Fruit fly (Drosophila melanogaster) whole organism, embryonic: ENCODE data around the gene CG3408.
A peak's percentile ranks its signal among the peaks of the same experiment; 100 is the strongest.

ENCODE experiments used
- C15 ChIP-seq: fragments of 200-800 bp; sonication (Bioruptor generic); IDR thresholded peaks from 3 replicates; pipeline ENCODE4 v1.3.6; 2022; ENCODE audit warnings: missing biosample characterization, missing genetic modification characterization
- CG10267 ChIP-seq: fragments of 200-800 bp; sonication (Bioruptor generic); optimal IDR thresholded peaks from 2 replicates; lab custom pipeline; 2018; ENCODE audit warnings: missing biosample characterization, mild to moderate bottlenecking, missing genetic modification characterization, moderate library complexity
- CG10274 ChIP-seq: fragments of 200-800 bp; sonication (Bioruptor generic); optimal IDR thresholded peaks from 3 replicates; lab custom pipeline; 2017; ENCODE audit warnings: missing biosample characterization, mild to moderate bottlenecking, missing genetic modification characterization
- CG10431 ChIP-seq: fragments of 200-800 bp; sonication (Bioruptor generic); optimal IDR thresholded peaks from 3 replicates; lab custom pipeline; 2018; ENCODE audit warnings: missing biosample characterization, mild to moderate bottlenecking, missing genetic modification characterization
- CG10654 ChIP-seq: fragments of 200-800 bp; sonication (Bioruptor generic); optimal IDR thresholded peaks from 2 replicates; lab custom pipeline; 2016; ENCODE audit warnings: missing biosample characterization, missing genetic modification characterization
- CG11456 ChIP-seq: fragments of 200-800 bp; sonication (Bioruptor generic); IDR thresholded peaks from 3 replicates; pipeline ENCODE4 v1.3.6; 2022; ENCODE audit warnings: missing biosample characterization, missing genetic modification characterization
- CG11695 ChIP-seq: fragments of 200-800 bp; sonication (Bioruptor generic); IDR thresholded peaks from 3 replicates; pipeline ENCODE4 v1.3.6; 2022; ENCODE audit warnings: missing biosample characterization, missing genetic modification characterization
- CG12071 ChIP-seq: fragments of 200-800 bp; sonication (Bioruptor generic); optimal IDR thresholded peaks from 3 replicates; lab custom pipeline; 2018; ENCODE audit warnings: missing biosample characterization, mild to moderate bottlenecking, missing genetic modification characterization
- CG12155 ChIP-seq: fragments of 200-800 bp; sonication (Bioruptor generic); optimal IDR thresholded peaks from 3 replicates; lab custom pipeline; 2016; ENCODE audit warnings: missing biosample characterization, missing genetic modification characterization
- CG12769 ChIP-seq: fragments of 200-800 bp; sonication (Bioruptor generic); optimal IDR thresholded peaks from 2 replicates; lab custom pipeline; 2019; ENCODE audit warnings: missing biosample characterization, mild to moderate bottlenecking, missing genetic modification characterization, moderate library complexity
- CG13424 ChIP-seq: fragments of 200-800 bp; sonication (Bioruptor generic); optimal IDR thresholded peaks from 2 replicates; lab custom pipeline; 2019; ENCODE audit warnings: missing biosample characterization, mild to moderate bottlenecking, missing genetic modification characterization, moderate library complexity
- CG15011 ChIP-seq: fragments of 200-800 bp; sonication (Bioruptor generic); optimal IDR thresholded peaks from 3 replicates; lab custom pipeline; 2018; ENCODE audit warnings: missing biosample characterization, mild to moderate bottlenecking, missing genetic modification characterization
- CG1529 ChIP-seq: fragments of 200-800 bp; sonication (Bioruptor generic); optimal IDR thresholded peaks from 3 replicates; lab custom pipeline; 2018; ENCODE audit warnings: missing biosample characterization, missing genetic modification characterization
- CG1603 ChIP-seq: fragments of 200-800 bp; sonication (Bioruptor generic); optimal IDR thresholded peaks from 2 replicates; lab custom pipeline; 2019; ENCODE audit warnings: missing biosample characterization, mild to moderate bottlenecking, missing genetic modification characterization, moderate library complexity
- CG16779 ChIP-seq: fragments of 200-800 bp; sonication (Bioruptor generic); IDR thresholded peaks from 2 replicates; pipeline ENCODE4 v1.3.6; 2022; ENCODE audit warnings: missing biosample characterization, missing genetic modification characterization
- CG17385 ChIP-seq: fragments of 200-800 bp; sonication (Bioruptor generic); optimal IDR thresholded peaks from 3 replicates; lab custom pipeline; 2018; ENCODE audit warnings: missing biosample characterization, mild to moderate bottlenecking, missing genetic modification characterization
- CG17912 ChIP-seq: fragments of 200-800 bp; sonication (Bioruptor generic); optimal IDR thresholded peaks from 2 replicates; lab custom pipeline; 2018; ENCODE audit warnings: missing biosample characterization, mild to moderate bottlenecking, missing genetic modification characterization
- CG1792 ChIP-seq: fragments of 200-800 bp; sonication (Bioruptor generic); optimal IDR thresholded peaks from 2 replicates; lab custom pipeline; 2016; ENCODE audit warnings: missing biosample characterization, missing genetic modification characterization
- CG2116 ChIP-seq: fragments of 200-800 bp; sonication (Bioruptor generic); optimal IDR thresholded peaks from 3 replicates; lab custom pipeline; 2018; ENCODE audit warnings: missing biosample characterization, mild to moderate bottlenecking, missing genetic modification characterization
- CG2712 ChIP-seq: fragments of 200-800 bp; optimal IDR thresholded peaks from 3 replicates; lab custom pipeline; 2019; ENCODE audit warnings: missing biosample characterization, mild to moderate bottlenecking, missing genetic modification characterization, moderate library complexity
- CG30020 ChIP-seq: fragments of 200-800 bp; optimal IDR thresholded peaks from 2 replicates; lab custom pipeline; 2019; ENCODE audit warnings: missing biosample characterization, mild to moderate bottlenecking, missing genetic modification characterization, moderate library complexity
- CG3065 ChIP-seq: fragments of 200-800 bp; sonication (Bioruptor generic); optimal IDR thresholded peaks from 2 replicates; lab custom pipeline; 2016; ENCODE audit warnings: missing biosample characterization, missing genetic modification characterization
- CG31441 ChIP-seq: fragments of 200-800 bp; sonication (Bioruptor generic); IDR thresholded peaks from 2 replicates; pipeline ENCODE4 v1.3.6; 2022; ENCODE audit warnings: missing biosample characterization, missing genetic modification characterization
- CG4617 ChIP-seq: fragments of 200-800 bp; sonication (Bioruptor generic); optimal IDR thresholded peaks from 3 replicates; lab custom pipeline; 2016; ENCODE audit warnings: missing biosample characterization, missing genetic modification characterization, borderline replicate concordance
- CG5953 ChIP-seq: fragments of 200-800 bp; sonication (Bioruptor generic); IDR thresholded peaks from 2 replicates; pipeline ENCODE4 v1.3.6; 2022; ENCODE audit warnings: missing biosample characterization, missing genetic modification characterization
- CG6254 ChIP-seq: fragments of 200-800 bp; sonication (Bioruptor generic); optimal IDR thresholded peaks from 3 replicates; lab custom pipeline; 2017; ENCODE audit warnings: mild to moderate bottlenecking, missing biosample characterization, missing genetic modification reagents, missing genetic modification characterization
- CG8388 ChIP-seq: fragments of 200-800 bp; sonication (Bioruptor generic); optimal IDR thresholded peaks from 2 replicates; lab custom pipeline; 2019; ENCODE audit warnings: missing biosample characterization, mild to moderate bottlenecking, missing genetic modification characterization, moderate library complexity
- Fer1 ChIP-seq: fragments of 200-800 bp; sonication (Bioruptor generic); optimal IDR thresholded peaks from 2 replicates; lab custom pipeline; 2017; ENCODE audit warnings: missing biosample characterization, mild to moderate bottlenecking, missing genetic modification characterization
- Hmr ChIP-seq: fragments of 200-800 bp; sonication (Bioruptor generic); optimal IDR thresholded peaks from 3 replicates; lab custom pipeline; 2017; ENCODE audit warnings: mild to moderate bottlenecking, missing biosample characterization, missing genetic modification reagents, missing genetic modification characterization
- Hr78 ChIP-seq, 2 experiments: fragments of 200-800 bp in 1 of 2; fragments of >200 bp in 1 of 2; sonication (Bioruptor generic) in 1 of 2; optimal IDR thresholded peaks; 2 replicates each; lab custom pipeline; 2017 to 2019; ENCODE audit warnings: missing biosample characterization in 2 of 2, missing genetic modification characterization in 2 of 2, mild to moderate bottlenecking in 1 of 2, moderate library complexity in 1 of 2
- Neu2 ChIP-seq: fragments of 200-800 bp; sonication (Bioruptor generic); optimal IDR thresholded peaks from 3 replicates; lab custom pipeline; 2016; ENCODE audit warnings: missing biosample characterization, missing genetic modification characterization, borderline replicate concordance
- Six4 ChIP-seq: fragments of 200-800 bp; sonication (Bioruptor generic); optimal IDR thresholded peaks from 2 replicates; lab custom pipeline; 2016; ENCODE audit warnings: missing biosample characterization, missing genetic modification characterization
- Sox100B ChIP-seq: fragments of 200-800 bp; sonication (Bioruptor generic); optimal IDR thresholded peaks from 3 replicates; lab custom pipeline; 2018; ENCODE audit warnings: missing biosample characterization, mild to moderate bottlenecking, missing genetic modification characterization
- ash1 ChIP-seq: fragments of 200-800 bp; sonication (Bioruptor generic); optimal IDR thresholded peaks from 2 replicates; lab custom pipeline; 2018; ENCODE audit warnings: missing biosample characterization, mild to moderate bottlenecking, missing genetic modification characterization
- bab2 ChIP-seq: fragments of 200-800 bp; sonication (Bioruptor generic); optimal IDR thresholded peaks from 2 replicates; lab custom pipeline; 2016; ENCODE audit warnings: missing biosample characterization, missing genetic modification characterization
- br ChIP-seq: fragments of >200 bp; optimal IDR thresholded peaks from 2 replicates; lab custom pipeline; 2017
- hkb ChIP-seq, 2 experiments: fragments of 200-800 bp in 1 of 2; fragments of >200 bp in 1 of 2; sonication (Bioruptor generic) in 1 of 2; IDR thresholded peaks in 1 of 2; optimal IDR thresholded peaks in 1 of 2; 2 replicates each; pipeline versions ENCODE4 v1.3.6 to Lab custom; 2017 to 2022; ENCODE audit warnings: missing biosample characterization in 1 of 2, missing genetic modification characterization in 1 of 2
- knrl ChIP-seq: fragments of 200-800 bp; sonication (Bioruptor generic); IDR thresholded peaks from 3 replicates; pipeline ENCODE4 v1.3.6; 2022; ENCODE audit warnings: missing biosample characterization, missing genetic modification characterization; ENCODE audit not compliant: partially characterized antibody
- lab ChIP-seq: fragments of 200-800 bp; sonication (Bioruptor generic); optimal IDR thresholded peaks from 3 replicates; lab custom pipeline; 2017; ENCODE audit warnings: missing biosample characterization, missing genetic modification characterization, mild to moderate bottlenecking, moderate library complexity, missing genetic modification reagents
- lola ChIP-seq, 3 experiments: fragments of >200 bp in 2 of 3; fragments of 200-800 bp in 1 of 3; sonication (Bioruptor generic) in 1 of 3; optimal IDR thresholded peaks; 2 replicates each; lab custom pipeline; 2017 to 2019; ENCODE audit warnings: missing biosample characterization in 3 of 3, missing genetic modification characterization in 3 of 3, mild to moderate bottlenecking in 1 of 3, moderate library complexity in 1 of 3
- otp ChIP-seq: fragments of 200-800 bp; sonication (Bioruptor generic); IDR thresholded peaks from 3 replicates; pipeline ENCODE4, ENCODE4 v1.3.6; 2022; ENCODE audit warnings: missing biosample characterization, missing genetic modification characterization
- p53 ChIP-seq: fragments of 200-800 bp; sonication (Bioruptor generic); optimal IDR thresholded peaks from 2 replicates; lab custom pipeline; 2016; ENCODE audit warnings: missing biosample characterization, missing genetic modification characterization
- pita ChIP-seq: fragments of 200-800 bp; sonication (Bioruptor generic); optimal IDR thresholded peaks from 2 replicates; lab custom pipeline; 2017; ENCODE audit warnings: missing biosample characterization, mild to moderate bottlenecking, missing genetic modification characterization
- ranshi ChIP-seq: fragments of 200-800 bp; sonication (Bioruptor generic); IDR thresholded peaks from 2 replicates; pipeline ENCODE4 v1.3.6; 2022; ENCODE audit warnings: missing biosample characterization, missing genetic modification characterization
- rib ChIP-seq: fragments of 200-800 bp; sonication (Bioruptor generic); IDR thresholded peaks from 2 replicates; pipeline ENCODE4 v1.3.6; 2022; ENCODE audit warnings: missing biosample characterization, missing genetic modification characterization
- sob ChIP-seq: fragments of 200-800 bp; sonication (Bioruptor generic); IDR thresholded peaks from 2 replicates; pipeline ENCODE4 v1.3.6; 2022; ENCODE audit warnings: missing biosample characterization, missing genetic modification characterization
- twi ChIP-seq: fragments of 200-800 bp; optimal IDR thresholded peaks from 2 replicates; lab custom pipeline; 2019; ENCODE audit warnings: missing biosample characterization, mild to moderate bottlenecking, missing genetic modification characterization, moderate library complexity
- z ChIP-seq: fragments of 200-800 bp; sonication (Bioruptor generic); IDR thresholded peaks from 3 replicates; pipeline ENCODE4 v1.3.6; 2022; ENCODE audit warnings: missing biosample characterization, missing genetic modification characterization

The CG3408 gene

dm6 chr3L:9505007-9505712 is 4.2 kb downstream of the CG3408 start, which contains the start of gene path (continued):
- TF ChIP-seq Sox100B (GFP tag; lab: Kevin White, UChicago), result peak; percentile 82
- TF ChIP-seq Fer1 (GFP tag; lab: Kevin White, UChicago), result peak; percentile 57
- peak; percentile 11 for TF ChIP-seq CG17385 (GFP tag; lab: Kevin White, UChicago)
- peak; percentile 14 for TF ChIP-seq CG30020 (tag; lab: Kevin White, UChicago)
- no peak for TF ChIP-seq Hr78 (GFP tag; optimal IDR thresholded peaks at IDR 0.05; lab: Kevin White, UChicago)
- TF ChIP-seq CG1603 (tag; lab: Kevin White, UChicago), result peak; percentile 20
- no peak for TF ChIP-seq CG5953
- peak; percentile 29 for TF ChIP-seq CG10654 (GFP tag; lab: Kevin White, UChicago)
- TF ChIP-seq twi (tag; lab: Kevin White, UChicago), result peak; percentile 49
- TF ChIP-seq Neu2, result no peak
- TF ChIP-seq CG13424 (tag; lab: Kevin White, UChicago), result peak; percentile 57
- no peak for TF ChIP-seq C15 (GFP tag; lab: Robert Waterston, UW)
- TF ChIP-seq CG8388 (GFP tag; lab: Kevin White, UChicago), result peak; percentile 58
- no peak for TF ChIP-seq hkb (optimal IDR thresholded peaks at IDR 0.05; lab: Kevin White, UChicago)
- no peak for TF ChIP-seq hkb (GFP tag; IDR thresholded peaks at IDR 0.05; lab: Robert Waterston, UW)
- no peak for TF ChIP-seq CG4617 (GFP tag; lab: Kevin White, UChicago)
- no peak; the same call in 2 of the 3 replicates for TF ChIP-seq z (GFP tag; lab: Robert Waterston, UW)
- TF ChIP-seq CG2712 (tag; lab: Kevin White, UChicago), result peak; percentile 79
- peak; percentile 53 for TF ChIP-seq CG12769 (tag; lab: Kevin White, UChicago)
- peak; percentile 66 for TF ChIP-seq CG10267 (tag; lab: Kevin White, UChicago)
- no peak for TF ChIP-seq pita (GFP tag; lab: Kevin White, UChicago)
- TF ChIP-seq CG12071 (GFP tag; lab: Kevin White, UChicago), result peak; percentile 19
- no peak for TF ChIP-seq p53 (GFP tag; lab: Kevin White, UChicago)
- no peak for TF ChIP-seq CG15011 (GFP tag; lab: Kevin White, UChicago)
- TF ChIP-seq otp (GFP tag; lab: Robert Waterston, UW), result peak; percentile 50; the same call in 1 of the 3 replicates
- no peak for TF ChIP-seq CG3065
- TF ChIP-seq CG11695 (GFP tag; lab: Robert Waterston, UW), result peak; percentile 42; the same call in 1 of the 3 replicates
- no peak for TF ChIP-seq CG16779 (GFP tag; lab: Robert Waterston, UW)
- TF ChIP-seq sob (GFP tag; lab: Robert Waterston, UW), result 0 out of 2 replicates have a peak, but pooled peaks have one; percentile 24
- peak; percentile 22 for TF ChIP-seq CG6254 (GFP tag; lab: Kevin White, UChicago)
- peak; percentile 2 for TF ChIP-seq CG10431 (GFP tag; lab: Kevin White, UChicago)
- TF ChIP-seq CG17912, result peak; percentile 49
- no peak for TF ChIP-seq CG2116 (GFP tag; lab: Kevin White, UChicago)
- no peak for TF ChIP-seq CG1529 (GFP tag; lab: Kevin White, UChicago)
- TF ChIP-seq lab (GFP tag; lab: Kevin White, UChicago), result peak; percentile 40
- TF ChIP-seq ash1 (GFP tag; lab: Kevin White, UChicago), result peak; percentile 7
- no peak for TF ChIP-seq bab2 (GFP tag; lab: Kevin White, UChicago)
- no peak for TF ChIP-seq CG1792 (GFP tag; lab: Kevin White, UChicago)
- TF ChIP-seq CG10274 (GFP tag; lab: Kevin White, UChicago), result no peak
- peak; percentile 19; the same call in 1 of the 2 replicates for TF ChIP-seq ranshi (GFP tag; lab: Robert Waterston, UW)
- TF ChIP-seq rib (GFP tag; lab: Robert Waterston, UW), result no peak
- no peak for TF ChIP-seq CG12155 (GFP tag; lab: Kevin White, UChicago)
- TF ChIP-seq lola (GFP tag; optimal IDR thresholded peaks at IDR 0.05; lab: Kevin White, UChicago), result peak in 1 of 3 experiments; percentile 39
- no peak for TF ChIP-seq knrl (GFP tag; lab: Robert Waterston, UW)
- TF ChIP-seq CG31441, result peak; percentile 84
- no peak; the same call in 2 of the 3 replicates for TF ChIP-seq CG11456 (GFP tag; lab: Robert Waterston, UW)
- TF ChIP-seq Six4 (GFP tag; lab: Kevin White, UChicago), result peak; percentile 41
- no peak for TF ChIP-seq br (lab: Kevin White, UChicago)
- peak; percentile 26 for TF ChIP-seq Hmr (GFP tag; lab: Kevin White, UChicago)
